Fruit fly (Drosophila melanogaster) whole organism, embryonic: ENCODE data around the gene CG46314.

Experiments used
- Ada2b ChIP-seq: fragments of 200-800 bp; sonication (Bioruptor generic); IDR thresholded peaks from 2 replicates; pipeline ENCODE4 v1.3.6; 2022; ENCODE audit warnings: missing biosample characterization, missing genetic modification characterization
- Aef1 ChIP-seq: fragments of 200-800 bp; sonication (Bioruptor generic); IDR thresholded peaks from 3 replicates; pipeline ENCODE4 v1.3.6; 2022; ENCODE audit warnings: missing biosample characterization, missing genetic modification characterization
- Asciz ChIP-seq: fragments of 200-800 bp; sonication (Bioruptor generic); optimal IDR thresholded peaks from 2 replicates; lab custom pipeline; 2017; ENCODE audit warnings: missing biosample characterization, mild to moderate bottlenecking, missing genetic modification characterization, missing genetic modification reagents
- CG10321 ChIP-seq: fragments of 200-800 bp; sonication (Bioruptor generic); IDR thresholded peaks from 2 replicates; pipeline ENCODE4 v1.3.6; 2022; ENCODE audit warnings: missing biosample characterization, missing genetic modification characterization
- CG10543 ChIP-seq: fragments of 200-800 bp; sonication (Bioruptor generic); optimal IDR thresholded peaks from 3 replicates; lab custom pipeline; 2017; ENCODE audit warnings: missing biosample characterization, mild to moderate bottlenecking, missing genetic modification characterization, moderate library complexity
- CG11093 ChIP-seq: fragments of 200-800 bp; sonication (Bioruptor generic); IDR thresholded peaks from 3 replicates; pipeline ENCODE4 v1.3.6; 2022; ENCODE audit warnings: missing biosample characterization, missing genetic modification characterization
- CG15601 ChIP-seq: fragments of 200-800 bp; sonication (Bioruptor generic); optimal IDR thresholded peaks from 3 replicates; lab custom pipeline; 2019; ENCODE audit warnings: missing biosample characterization, mild to moderate bottlenecking, missing genetic modification characterization, moderate library complexity
- CG17802 ChIP-seq: fragments of 200-800 bp; sonication (Bioruptor generic); optimal IDR thresholded peaks from 2 replicates; lab custom pipeline; 2018; ENCODE audit warnings: missing biosample characterization, mild to moderate bottlenecking, missing genetic modification characterization, moderate library complexity
- CG2199 ChIP-seq: fragments of 200-800 bp; sonication (Bioruptor generic); IDR thresholded peaks from 3 replicates; pipeline ENCODE4 v1.3.6; 2022; ENCODE audit warnings: missing biosample characterization, missing genetic modification characterization
- CG31388 ChIP-seq: fragments of 200-800 bp; sonication (Bioruptor generic); optimal IDR thresholded peaks from 2 replicates; lab custom pipeline; 2016; ENCODE audit warnings: missing biosample characterization, missing genetic modification characterization
- CG33213 ChIP-seq: fragments of 200-800 bp; sonication (Bioruptor generic); optimal IDR thresholded peaks from 3 replicates; lab custom pipeline; 2016; ENCODE audit warnings: missing biosample characterization, missing genetic modification characterization
- CG3995 ChIP-seq: fragments of 200-800 bp; sonication (Bioruptor generic); optimal IDR thresholded peaks from 3 replicates; lab custom pipeline; 2016; ENCODE audit warnings: missing biosample characterization, missing genetic modification characterization
- CG4854 ChIP-seq: fragments of 200-800 bp; sonication (Bioruptor generic); optimal IDR thresholded peaks from 2 replicates; lab custom pipeline; 2016; ENCODE audit warnings: missing biosample characterization, missing genetic modification characterization, inconsistent platforms
- CG7357 ChIP-seq: fragments of 200-800 bp; sonication (Bioruptor generic); IDR thresholded peaks from 3 replicates; pipeline ENCODE4 v1.3.6; 2022; ENCODE audit warnings: missing biosample characterization, missing genetic modification characterization
- Deaf1 ChIP-seq: fragments of 200-800 bp; optimal IDR thresholded peaks from 3 replicates; lab custom pipeline; 2019; ENCODE audit warnings: missing biosample characterization, mild to moderate bottlenecking, missing genetic modification characterization, moderate library complexity
- Ets65A ChIP-seq: fragments of 200-800 bp; sonication (Bioruptor generic); peaks from one replicate; lab custom pipeline; 2016; ENCODE audit warnings: missing biosample characterization, missing genetic modification characterization
- H2.0 ChIP-seq: fragments of 200-800 bp; sonication (Bioruptor generic); IDR thresholded peaks from 2 replicates; pipeline ENCODE4 v1.3.6; 2022; ENCODE audit warnings: missing biosample characterization, missing genetic modification characterization
- HLH4C ChIP-seq: fragments of 200-800 bp; sonication (Bioruptor generic); IDR thresholded peaks from 3 replicates; pipeline ENCODE4 v1.3.6; 2022; ENCODE audit warnings: missing biosample characterization, missing genetic modification characterization; ENCODE audit not compliant: partially characterized antibody
- HLHmδ ChIP-seq: fragments of 200-800 bp; sonication (Bioruptor generic); optimal IDR thresholded peaks from 2 replicates; lab custom pipeline; 2018; ENCODE audit warnings: missing biosample characterization, mild to moderate bottlenecking, missing genetic modification characterization, moderate library complexity
- Max ChIP-seq: fragments of 200-800 bp; sonication (Bioruptor generic); optimal IDR thresholded peaks from 2 replicates; lab custom pipeline; 2016; ENCODE audit warnings: missing biosample characterization, mild to moderate bottlenecking, missing genetic modification characterization
- Meics ChIP-seq: fragments of 200-800 bp; sonication (Bioruptor generic); optimal IDR thresholded peaks from 2 replicates; lab custom pipeline; 2017; ENCODE audit warnings: missing biosample characterization, mild to moderate bottlenecking, missing genetic modification characterization
- Mes4 ChIP-seq: fragments of 200-800 bp; sonication (Bioruptor generic); optimal IDR thresholded peaks from 2 replicates; lab custom pipeline; 2016; ENCODE audit warnings: missing biosample characterization, missing genetic modification characterization
- Nf-YB ChIP-seq: fragments of 200-800 bp; sonication (Bioruptor generic); optimal IDR thresholded peaks from 3 replicates; lab custom pipeline; 2019; ENCODE audit warnings: missing biosample characterization, mild to moderate bottlenecking, missing genetic modification characterization, moderate library complexity
- Nf-YC ChIP-seq: fragments of 200-800 bp; optimal IDR thresholded peaks from 3 replicates; lab custom pipeline; 2019; ENCODE audit warnings: missing biosample characterization, mild to moderate bottlenecking, missing genetic modification characterization, moderate library complexity
- Optix ChIP-seq: fragments of 200-800 bp; sonication (Bioruptor generic); IDR thresholded peaks from 3 replicates; pipeline ENCODE4 v1.3.6; 2022; ENCODE audit warnings: missing biosample characterization, missing genetic modification characterization
- Ptx1 ChIP-seq: fragments of 200-800 bp; sonication (Bioruptor generic); IDR thresholded peaks from 2 replicates; pipeline ENCODE4 v1.3.6; 2022; ENCODE audit warnings: missing biosample characterization, missing genetic modification characterization
- Scr ChIP-seq: fragments of 200-800 bp; sonication (Bioruptor generic); IDR thresholded peaks from 2 replicates; pipeline ENCODE4 v1.3.6; 2022; ENCODE audit warnings: missing biosample characterization, missing genetic modification characterization; ENCODE audit not compliant: partially characterized antibody
- Sry-β ChIP-seq: fragments of 200-800 bp; sonication (Bioruptor generic); optimal IDR thresholded peaks from 2 replicates; lab custom pipeline; 2018; ENCODE audit warnings: missing biosample characterization, mild to moderate bottlenecking, missing genetic modification characterization, moderate library complexity
- Tbp ChIP-seq: fragments of >200 bp; optimal IDR thresholded peaks from 2 replicates; lab custom pipeline; 2018; ENCODE audit warnings: missing biosample characterization, missing genetic modification characterization
- bigmax ChIP-seq: fragments of 200-800 bp; sonication (Bioruptor generic); optimal IDR thresholded peaks from 2 replicates; lab custom pipeline; 2018; ENCODE audit warnings: missing biosample characterization, mild to moderate bottlenecking, missing genetic modification characterization
- cad ChIP-seq: fragments of >200 bp; optimal IDR thresholded peaks from 2 replicates; lab custom pipeline; 2017; ENCODE audit warnings: missing biosample characterization, missing genetic modification characterization
- caup ChIP-seq: fragments of 200-800 bp; sonication (Bioruptor generic); optimal IDR thresholded peaks from 3 replicates; lab custom pipeline; 2017; ENCODE audit warnings: missing biosample characterization, mild to moderate bottlenecking, missing genetic modification characterization, moderate library complexity; ENCODE audit not compliant: severe bottlenecking
- chm ChIP-seq: fragments of 200-800 bp; sonication (Bioruptor generic); IDR thresholded peaks from 2 replicates; pipeline ENCODE4 v1.3.6; 2022; ENCODE audit warnings: missing biosample characterization, missing genetic modification characterization
- croc ChIP-seq: fragments of 200-800 bp; sonication (Bioruptor generic); conservative IDR thresholded peaks from 3 replicates; pipeline ENCODE4 v1.3.6; 2022; ENCODE audit warnings: missing biosample characterization, missing genetic modification characterization
- dimm ChIP-seq: fragments of 200-800 bp; sonication (Bioruptor generic); IDR thresholded peaks from 2 replicates; pipeline ENCODE4 v1.3.6; 2022; ENCODE audit warnings: missing biosample characterization, missing genetic modification characterization
- esg ChIP-seq: fragments of 200-800 bp; sonication (Bioruptor generic); conservative IDR thresholded peaks from 2 replicates; pipeline ENCODE4 v1.3.6; 2022; ENCODE audit warnings: missing biosample characterization, missing genetic modification characterization
- gcm ChIP-seq: fragments of 200-800 bp; sonication (Bioruptor generic); optimal IDR thresholded peaks from 2 replicates; lab custom pipeline; 2019; ENCODE audit warnings: missing biosample characterization, mild to moderate bottlenecking, missing genetic modification characterization, moderate library complexity
- h ChIP-seq: fragments of >200 bp; optimal IDR thresholded peaks from 2 replicates; lab custom pipeline; 2017
- mld ChIP-seq: fragments of 200-800 bp; sonication (Bioruptor generic); IDR thresholded peaks from 3 replicates; pipeline ENCODE4 v1.3.6; 2022; ENCODE audit warnings: missing biosample characterization, missing genetic modification characterization; ENCODE audit not compliant: partially characterized antibody
- nau ChIP-seq: fragments of 200-800 bp; sonication (Bioruptor generic); optimal IDR thresholded peaks from 3 replicates; lab custom pipeline; 2017; ENCODE audit warnings: missing biosample characterization, mild to moderate bottlenecking, missing genetic modification characterization, missing genetic modification reagents
- pan ChIP-seq, 4 experiments: fragments of >200 bp in 3 of 4; fragments of 200-800 bp in 1 of 4; sonication (Bioruptor generic) in 1 of 4; optimal IDR thresholded peaks in 3 of 4; IDR thresholded peaks in 1 of 4; 2 replicates each; pipeline versions ENCODE4 v1.3.6 to Lab custom; 2017 to 2022; ENCODE audit warnings: missing biosample characterization in 2 of 4, missing genetic modification characterization in 2 of 4, mixed read lengths in 1 of 4
- scrt ChIP-seq: fragments of 200-800 bp; sonication (Bioruptor generic); optimal IDR thresholded peaks from 2 replicates; lab custom pipeline; 2018; ENCODE audit warnings: missing biosample characterization, mild to moderate bottlenecking, missing genetic modification characterization, moderate library complexity
- stc ChIP-seq: fragments of 200-800 bp; sonication (Bioruptor generic); IDR thresholded peaks from 2 replicates; pipeline ENCODE4 v1.3.6; 2022; ENCODE audit warnings: missing biosample characterization, missing genetic modification characterization
- stwl ChIP-seq: fragments of 200-800 bp; sonication (Bioruptor generic); optimal IDR thresholded peaks from 3 replicates; lab custom pipeline; 2018; ENCODE audit warnings: missing biosample characterization, mild to moderate bottlenecking, missing genetic modification characterization, moderate library complexity
- z ChIP-seq: fragments of 200-800 bp; sonication (Bioruptor generic); IDR thresholded peaks from 3 replicates; pipeline ENCODE4 v1.3.6; 2022; ENCODE audit warnings: missing biosample characterization, missing genetic modification characterization
- zen ChIP-seq: fragments of 200-800 bp; sonication (Bioruptor generic); optimal IDR thresholded peaks from 3 replicates; lab custom pipeline; 2018; ENCODE audit warnings: missing biosample characterization, mild to moderate bottlenecking, missing genetic modification characterization, moderate library complexity
- zfh1 ChIP-seq: fragments of 200-800 bp; sonication (Bioruptor generic); IDR thresholded peaks from 3 replicates; pipeline ENCODE4 v1.3.6; 2022; ENCODE audit warnings: missing biosample characterization, missing genetic modification characterization

The CG46314 gene

dm6 chr2L:21330823-21331222 lies 16.7 kb downstream of the CG46314 start (continued):
- TF ChIP-seq stwl (tag; lab: Kevin White, UChicago) (no peak), pan (optimal IDR thresholded peaks at IDR 0.05; lab: Kevin White, UChicago) (no peak), pan (GFP tag; optimal IDR thresholded peaks at IDR 0.05 in 1 of 2, IDR thresholded peaks at IDR 0.05 in 1 of 2) (peak in 1 of 2 experiments; percentile 11)

dm6 chr2L:21331502-21331901 lies 17.3 kb downstream of the CG46314 start, which contains the start of gene dimm:
dimm (plus strand) TSS chr2L:21331756.
- TF ChIP-seq stc (no peak), Deaf1 (tag; lab: Kevin White, UChicago) (peak; percentile 95), esg (GFP tag; lab: Robert Waterston, UW) (no peak), CG11093 (GFP tag; lab: Robert Waterston, UW) (no peak), Scr (no peak), H2.0 (GFP tag; lab: Robert Waterston, UW) (no peak), nau (GFP tag; lab: Kevin White, UChicago) (no peak), Meics (no peak), CG10543 (GFP tag; lab: Kevin White, UChicago) (no peak), CG31388 (GFP tag; lab: Kevin White, UChicago) (no peak), dimm (GFP tag; lab: Robert Waterston, UW) (no peak), Ets65A (peak; percentile 84), Nf-YC (peak; percentile 86), Ptx1 (GFP tag; lab: Robert Waterston, UW) (no peak), z (peak; percentile 93), scrt (peak; percentile 98), Sry-β (GFP tag; lab: Kevin White, UChicago) (no peak), Optix (GFP tag; lab: Robert Waterston, UW) (no peak), croc (GFP tag; lab: Robert Waterston, UW) (no peak), h (no peak), Nf-YB (GFP tag; lab: Kevin White, UChicago) (peak; percentile 54), caup (GFP tag; lab: Kevin White, UChicago) (no peak), Aef1 (GFP tag; lab: Robert Waterston, UW) (no peak), bigmax (GFP tag; lab: Kevin White, UChicago) (no peak), zfh1 (0 out of 3 replicates have a peak, but pooled peaks have one; percentile 10), Tbp (GFP tag; lab: Kevin White, UChicago) (no peak), CG17802 (tag; lab: Kevin White, UChicago) (no peak)

- TF ChIP-seq CG2199 (GFP tag; lab: Robert Waterston, UW), result 0 out of 3 replicates have a peak, but pooled peaks have one; percentile 51
- peak; percentile 35 for TF ChIP-seq zen (tag; lab: Kevin White, UChicago)
- no peak for TF ChIP-seq Mes4
- no peak for TF ChIP-seq CG4854 (GFP tag; lab: Kevin White, UChicago)
- TF ChIP-seq cad (GFP tag; lab: Kevin White, UChicago), result peak; percentile 46
- TF ChIP-seq CG10321 (GFP tag; lab: Robert Waterston, UW), result peak; percentile 55
Measured at dm6 chr2L:21341706-21342105, 27.5 kb downstream of the CG46314 start.

dm6 chr2L:21344203-21344753 lies 30.1 kb downstream of the CG46314 start, which contains the start of gene Tsp39D:
Tsp39D (plus strand) TSS chr2L:21344607.
- TF ChIP-seq CG15601 (tag; lab: Kevin White, UChicago) (peak; percentile 43), HLH4C (GFP tag; lab: Robert Waterston, UW) (peak; percentile 93), chm (no peak), Optix (GFP tag; lab: Robert Waterston, UW) (no peak), Asciz (GFP tag; lab: Kevin White, UChicago) (no peak), mld (peak; percentile 89; the same call in 2 of the 3 replicates), HLHmδ (no peak), esg (GFP tag; lab: Robert Waterston, UW) (no peak), Ada2b (GFP tag; lab: Robert Waterston, UW) (no peak), CG3995 (GFP tag; lab: Kevin White, UChicago) (peak; percentile 43), Max (GFP tag; lab: Kevin White, UChicago) (no peak), CG7357 (peak; percentile 83), CG33213 (GFP tag; lab: Kevin White, UChicago) (peak; percentile 28), CG4854 (GFP tag; lab: Kevin White, UChicago) (no peak), gcm (no peak)
